Fruit fly (Drosophila melanogaster): ENCODE results near the gene RpL13.

The RpL13 gene

DNA sequence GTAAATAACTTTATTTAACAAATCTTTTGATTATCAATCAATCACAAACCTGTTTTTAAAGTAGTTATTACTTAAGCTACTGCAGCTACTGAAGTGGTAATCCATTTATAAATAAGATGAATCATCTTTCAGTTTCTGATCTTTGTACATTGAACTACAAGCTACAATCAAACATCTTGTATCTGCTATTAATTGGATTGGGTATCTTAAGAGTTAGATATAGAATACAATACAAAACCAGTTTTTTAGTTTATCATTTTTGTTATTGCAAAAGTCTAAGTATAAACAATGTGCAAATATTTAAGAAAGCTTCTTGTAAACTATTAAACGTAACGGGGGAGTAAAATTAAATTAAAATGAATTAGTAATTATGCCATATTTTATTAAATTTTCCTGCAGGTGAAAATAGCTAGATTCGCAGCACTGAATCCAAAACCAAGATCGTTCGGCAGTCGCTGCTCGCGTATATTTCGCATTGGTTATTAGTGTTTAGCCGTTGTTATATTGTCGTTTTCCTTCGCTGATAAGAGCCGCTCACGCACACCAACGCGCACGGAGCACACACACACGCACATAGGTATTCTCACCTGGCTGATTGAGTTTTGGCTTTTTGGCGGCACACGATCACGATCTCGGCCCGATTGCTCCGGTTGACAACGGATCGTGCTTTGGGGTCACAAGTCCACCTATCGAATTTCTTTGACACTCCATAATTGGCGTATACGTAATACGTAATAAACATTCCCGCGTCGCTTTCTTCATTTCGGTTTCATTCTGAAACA lies 19.2 kb upstream of the RpL13 start:
- no peak for TF ChIP-seq CG17801 (GFP tag; optimal IDR thresholded peaks at IDR 0.05; ENCODE audit: partially characterized antibody)

dm6 chr2L:9948520-9948858 lies 18.6 kb upstream of the RpL13 start:
- no peak for TF ChIP-seq CG17801 (GFP tag; optimal IDR thresholded peaks at IDR 0.05; ENCODE audit: partially characterized antibody)

dm6 chr2L:9949178-9950062 lies 17.7 kb upstream of the RpL13 start:
- TF ChIP-seq CG17801 (GFP tag; optimal IDR thresholded peaks at IDR 0.05; ENCODE audit: partially characterized antibody), result no peak

DNA sequence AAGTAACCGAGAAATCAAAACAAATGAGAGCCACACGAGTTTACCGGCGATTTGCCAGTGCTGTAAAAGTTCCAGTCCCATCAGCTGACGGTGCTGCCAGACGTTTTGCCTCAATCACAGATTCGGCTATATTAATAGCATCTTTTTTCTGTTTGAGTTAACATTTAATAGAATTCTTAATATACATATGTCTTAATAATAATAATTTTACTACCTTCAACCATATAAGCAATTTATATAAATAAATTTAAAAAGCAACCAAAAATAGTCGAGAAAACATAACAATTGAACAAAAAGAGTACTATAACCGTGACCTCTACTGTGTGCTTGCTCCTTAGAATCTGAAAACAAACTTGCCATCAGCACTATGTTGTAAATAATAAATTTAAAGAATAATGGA lies 13.0 kb upstream of the RpL13 start, which contains the start of the genes CG13126 and CG4709:
Gene CG13126 (minus strand): TSS at position 63 of the 400 bp plus-strand sequence.
Gene CG4709 (plus strand): TSS at position 207 of the 400 bp plus-strand sequence.
- peak; percentile 94 for TF ChIP-seq CG17801 (GFP tag; optimal IDR thresholded peaks at IDR 0.05; ENCODE audit: partially characterized antibody)

- no peak for TF ChIP-seq CG17801 (GFP tag; optimal IDR thresholded peaks at IDR 0.05; ENCODE audit: partially characterized antibody)
Observed at dm6 chr2L:9954696-9955095, 12.4 kb upstream of the RpL13 start.

dm6 chr2L:9956993-9957652 lies 10.0 kb upstream of the RpL13 start, which contains the start of the genes CG4658 and CG5846:
CG4658 (plus strand) TSS chr2L:9957132.
CG5846 (minus strand) TSS chr2L:9957237.
- TF ChIP-seq CG17801 (GFP tag; optimal IDR thresholded peaks at IDR 0.05; ENCODE audit: partially characterized antibody), result peak; percentile 96

- no peak for TF ChIP-seq CG17801 (GFP tag; optimal IDR thresholded peaks at IDR 0.05; ENCODE audit: partially characterized antibody)
Observed at dm6 chr2L:9960758-9961157, 6.4 kb upstream of the RpL13 start.

- TF ChIP-seq CG17801 (GFP tag; optimal IDR thresholded peaks at IDR 0.05; ENCODE audit: partially characterized antibody), result peak; percentile 18
Observed at dm6 chr2L:9963603-9964042, 3.5 kb upstream of the RpL13 start, which contains the start of gene CG5850. CG5850 (minus strand) TSS chr2L:9963949.

dm6 chr2L:9968201-9968727 lies 1.2 kb downstream of the RpL13 start:
- TF ChIP-seq CG17801 (GFP tag; optimal IDR thresholded peaks at IDR 0.05; ENCODE audit: partially characterized antibody), result no peak

DNA sequence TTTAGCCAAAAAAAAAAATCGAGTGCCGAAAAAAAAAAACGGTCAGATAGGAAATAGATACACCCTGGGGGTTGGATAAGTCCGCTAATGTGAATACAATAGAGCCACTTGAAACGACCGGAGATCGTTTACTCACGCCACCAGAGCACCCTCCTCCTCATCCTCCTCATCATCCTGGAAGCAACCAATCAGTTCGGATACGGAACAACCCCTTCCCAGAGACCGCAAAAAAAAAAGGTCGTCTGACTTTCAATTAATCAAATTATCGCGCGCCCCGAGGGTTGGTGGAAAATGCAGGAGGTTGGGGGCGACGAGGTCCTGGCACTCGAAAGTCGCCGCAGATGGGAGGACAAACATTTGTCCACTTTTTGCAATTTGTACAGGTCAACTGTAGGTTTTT lies 5.5 kb downstream of the RpL13 start:
- no peak for TF ChIP-seq CG17801 (GFP tag; optimal IDR thresholded peaks at IDR 0.05; ENCODE audit: partially characterized antibody)

DNA sequence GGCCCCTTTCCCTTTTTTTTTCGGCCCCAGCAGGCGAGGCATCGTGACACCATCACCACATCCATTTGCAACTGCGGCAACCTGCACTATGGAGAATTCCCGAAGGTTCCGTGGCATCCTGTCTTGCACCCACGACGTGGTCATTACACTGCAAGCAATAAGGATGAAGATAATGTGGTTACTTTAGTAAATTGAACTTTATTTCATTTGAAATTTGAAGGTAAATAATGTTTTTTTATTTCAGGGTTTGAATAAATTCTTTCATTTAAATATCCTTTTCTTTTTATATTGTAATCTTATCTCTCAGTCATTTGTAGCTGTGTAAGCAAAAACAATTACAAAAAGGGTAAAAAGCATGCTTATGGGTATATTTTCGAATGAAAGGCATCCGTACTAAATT lies 14.7 kb downstream of the RpL13 start:
- TF ChIP-seq CG17801 (GFP tag; optimal IDR thresholded peaks at IDR 0.05; ENCODE audit: partially characterized antibody), result no peak

dm6 chr2L:9982516-9982915 lies 15.4 kb downstream of the RpL13 start:
- TF ChIP-seq CG17801 (GFP tag; optimal IDR thresholded peaks at IDR 0.05; ENCODE audit: partially characterized antibody), result no peak

- TF ChIP-seq CG17801 (GFP tag; optimal IDR thresholded peaks at IDR 0.05; ENCODE audit: partially characterized antibody), result no peak
Observed at dm6 chr2L:9984078-9984772, 17.1 kb downstream of the RpL13 start, which contains the start of gene bib. bib (plus strand) TSS chr2L:9984645.

All from ovary, adult (tissue).